Worm (Caenorhabditis elegans): Measurements from ENCODE around the gene gldi-7.

The gldi-7 gene

ce11 chrII:8508956-8509355 lies 22.1 kb downstream of the gldi-7 start, which contains the start of gene T13H5.1:
Gene T13H5.1, minus strand, starts transcription at chrII:8509056.
- TF ChIP-seq nhr-76 (tag; optimal IDR thresholded peaks at IDR 0.05) (no peak), sem-2 (GFP tag; optimal IDR thresholded peaks at IDR 0.05) (no peak), pha-4 (tag; optimal IDR thresholded peaks at IDR 0.05) (no peak), ces-1 (GFP tag; optimal IDR thresholded peaks at IDR 0.05) (no peak), ceh-39 (tag; optimal IDR thresholded peaks at IDR 0.05) (no peak), lsy-2 (tag; optimal IDR thresholded peaks at IDR 0.05) (no peak), drap-1 (GFP tag; optimal IDR thresholded peaks at IDR 0.05) (no peak), ceh-43 (GFP tag; optimal IDR thresholded peaks at IDR 0.05) (no peak), blmp-1 (tag; optimal IDR thresholded peaks at IDR 0.05) (no peak), bed-3 (GFP tag; optimal IDR thresholded peaks at IDR 0.05) (no peak), zip-8 (tag; optimal IDR thresholded peaks at IDR 0.05) (no peak), mep-1 (tag; optimal IDR thresholded peaks at IDR 0.05) (no peak), hlh-1 (tag; optimal IDR thresholded peaks at IDR 0.05) (no peak), nhr-2 (tag; optimal IDR thresholded peaks at IDR 0.05) (no peak), lin-32 (GFP tag; optimal IDR thresholded peaks at IDR 0.05) (no peak), ceh-83 (GFP tag; optimal IDR thresholded peaks at IDR 0.05) (no peak), nhr-28 (tag; optimal IDR thresholded peaks at IDR 0.05) (no peak), elt-1 (tag; optimal IDR thresholded peaks at IDR 0.05; ENCODE audit: borderline replicate concordance, insufficient read depth) (no peak)

DNA sequence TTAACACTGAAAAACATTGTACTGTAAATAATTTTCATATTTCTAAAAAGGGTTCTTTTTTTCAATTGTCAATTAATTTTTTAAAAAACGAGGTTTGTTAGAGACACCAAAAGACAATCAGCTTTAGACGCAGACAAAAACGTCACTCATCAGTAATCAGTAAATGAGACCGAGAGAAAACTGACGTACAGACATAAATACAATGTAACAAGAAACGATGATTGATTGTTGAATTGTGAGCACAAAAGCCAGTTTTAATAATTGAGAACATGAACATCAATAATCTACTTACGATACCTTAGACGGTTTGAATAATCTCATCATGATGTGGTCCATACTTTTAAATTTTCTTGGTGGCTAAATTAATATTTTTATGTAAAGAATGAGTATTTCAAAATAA lies 24.3 kb downstream of the gldi-7 start:
- no peak for TF ChIP-seq unc-120 (tag; optimal IDR thresholded peaks at IDR 0.05; ENCODE audit: poor library complexity, severe bottlenecking)
- TF ChIP-seq mab-5 (tag; optimal IDR thresholded peaks at IDR 0.05) = no peak
- TF ChIP-seq mls-2 (tag; optimal IDR thresholded peaks at IDR 0.05) = no peak
- TF ChIP-seq ztf-11 (tag; optimal IDR thresholded peaks at IDR 0.05) = no peak
- TF ChIP-seq nhr-76 (tag; optimal IDR thresholded peaks at IDR 0.05) = no peak
- TF ChIP-seq ceh-83 (GFP tag; optimal IDR thresholded peaks at IDR 0.05) = no peak
- TF ChIP-seq bed-3 (GFP tag; optimal IDR thresholded peaks at IDR 0.05) = no peak
- TF ChIP-seq tbx-8 (GFP tag; optimal IDR thresholded peaks at IDR 0.05) = no peak
- no peak for TF ChIP-seq flh-1 (GFP tag; optimal IDR thresholded peaks at IDR 0.05)
- TF ChIP-seq pha-4 (tag; optimal IDR thresholded peaks at IDR 0.05) = no peak
- no peak for TF ChIP-seq cnd-1 (tag; optimal IDR thresholded peaks at IDR 0.05)
- no peak for TF ChIP-seq nhr-237 (tag; optimal IDR thresholded peaks at IDR 0.05)
- TF ChIP-seq ces-1 (GFP tag; optimal IDR thresholded peaks at IDR 0.05) = no peak
- no peak for TF ChIP-seq sem-2 (GFP tag; optimal IDR thresholded peaks at IDR 0.05)
- no peak for TF ChIP-seq elt-3 (tag; optimal IDR thresholded peaks at IDR 0.05)
- no peak for TF ChIP-seq hlh-1 (tag; optimal IDR thresholded peaks at IDR 0.05)
- TF ChIP-seq nhr-28 (tag; optimal IDR thresholded peaks at IDR 0.05) = no peak
- TF ChIP-seq ceh-39 (tag; optimal IDR thresholded peaks at IDR 0.05) = no peak

ce11 chrII:8504074-8504724 lies 26.8 kb downstream of the gldi-7 start:
- no peak for TF ChIP-seq hlh-1 (tag; optimal IDR thresholded peaks at IDR 0.05)
- TF ChIP-seq drap-1 (GFP tag; optimal IDR thresholded peaks at IDR 0.05) = no peak
- TF ChIP-seq flh-1 (GFP tag; optimal IDR thresholded peaks at IDR 0.05) = no peak
- no peak for TF ChIP-seq snpc-4 (tag; optimal IDR thresholded peaks at IDR 0.05)
- TF ChIP-seq ces-1 (GFP tag; optimal IDR thresholded peaks at IDR 0.05) = no peak

DNA sequence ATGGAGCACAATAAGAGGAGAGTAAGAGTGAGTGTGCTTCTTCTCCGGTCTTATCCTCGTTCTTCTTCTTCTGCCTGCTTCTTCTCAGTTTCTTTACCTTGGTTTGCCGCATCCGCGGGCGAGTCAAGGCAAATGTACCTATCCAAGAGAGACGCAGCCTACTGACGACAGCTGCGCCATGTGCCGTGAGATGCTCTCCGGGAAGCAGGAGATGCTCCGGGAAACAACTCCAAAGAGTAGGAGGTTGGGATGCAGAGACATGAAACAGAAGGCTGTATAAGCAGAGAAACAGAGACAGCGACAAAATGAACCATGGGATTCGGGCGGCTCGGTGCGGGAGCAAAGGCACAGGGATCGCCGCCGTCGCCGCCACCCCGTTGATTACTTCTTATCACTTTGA lies 32.0 kb downstream of the gldi-7 start:
- peak; percentile 100 for TF ChIP-seq hlh-1 (tag; optimal IDR thresholded peaks at IDR 0.05)
- peak; percentile 25 for TF ChIP-seq M03D4.4 (tag; optimal IDR thresholded peaks at IDR 0.05)
- TF ChIP-seq unc-62 (GFP tag; optimal IDR thresholded peaks at IDR 0.05) = peak; percentile 66
- no peak for TF ChIP-seq ces-1 (GFP tag; optimal IDR thresholded peaks at IDR 0.05)
- TF ChIP-seq unc-120 (tag; optimal IDR thresholded peaks at IDR 0.05; ENCODE audit: poor library complexity, severe bottlenecking) = peak; percentile 95

DNA sequence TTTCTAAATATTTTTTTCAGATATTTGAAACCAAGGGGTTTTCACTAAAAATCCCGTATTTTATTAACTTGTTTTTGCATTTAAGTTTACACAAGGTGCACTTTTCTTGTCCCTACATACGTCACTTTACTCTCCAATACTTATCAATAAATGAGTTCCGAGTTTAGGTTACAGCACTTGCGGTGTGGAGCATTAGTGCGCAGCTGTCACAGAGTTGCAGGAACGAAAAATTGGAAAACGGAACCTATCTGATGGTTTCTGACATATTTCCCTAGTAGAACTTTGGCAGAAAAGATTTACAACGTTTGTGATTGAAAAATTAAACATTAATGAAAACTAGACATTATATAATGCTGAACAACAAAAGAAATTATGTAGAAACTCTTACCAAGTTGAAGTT lies 32.8 kb downstream of the gldi-7 start:
- TF ChIP-seq hlh-1 (tag; optimal IDR thresholded peaks at IDR 0.05) (peak; percentile 96), pha-4 (tag; optimal IDR thresholded peaks at IDR 0.05) (no peak), tbx-8 (GFP tag; optimal IDR thresholded peaks at IDR 0.05) (no peak), elt-1 (tag; optimal IDR thresholded peaks at IDR 0.05; ENCODE audit: borderline replicate concordance, insufficient read depth) (no peak)

Data from whole organism, mixed stage, embryonic.